Fruit fly (Drosophila melanogaster) whole organism, wandering third instar larva: ENCODE results near the gene Best3.

Experiments used
- CrebA ChIP-seq: fragments of 200-800 bp; sonication (Bioruptor generic); optimal IDR thresholded peaks from 2 replicates; lab custom pipeline; 2016; ENCODE audit warnings: missing biosample characterization, mild to moderate bottlenecking, missing genetic modification characterization, borderline replicate concordance
- Dif ChIP-seq: fragments of 200-275, 200-300 bp; sonication (Bioruptor generic); optimal IDR thresholded peaks from 2 replicates; lab custom pipeline; 2018; ENCODE audit warnings: missing biosample characterization, missing genetic modification characterization; ENCODE audit not compliant: partially characterized antibody
- GATAd ChIP-seq: sonication (Bioruptor generic); optimal IDR thresholded peaks from 2 replicates; lab custom pipeline; 2016; ENCODE audit warnings: missing biosample characterization, missing genetic modification characterization
- HLH106 ChIP-seq: fragments of 200-800 bp; optimal IDR thresholded peaks from 3 replicates; lab custom pipeline; 2019; ENCODE audit warnings: missing biosample characterization, mild to moderate bottlenecking, missing genetic modification characterization, moderate library complexity
- Hnf4 ChIP-seq: fragments of 200-800 bp; sonication (Bioruptor generic); optimal IDR thresholded peaks from 2 replicates; lab custom pipeline; 2016; ENCODE audit warnings: missing biosample characterization, mild to moderate bottlenecking, missing genetic modification characterization
- Hr78 ChIP-seq: fragments of >200 bp; optimal IDR thresholded peaks from 2 replicates; lab custom pipeline; 2017; ENCODE audit warnings: missing biosample characterization, missing genetic modification characterization
- Mio ChIP-seq: sonication (Bioruptor generic); optimal IDR thresholded peaks from 2 replicates; lab custom pipeline; 2016; ENCODE audit warnings: missing biosample characterization, missing genetic modification characterization
- Myc ChIP-seq: fragments of >200 bp; optimal IDR thresholded peaks from 2 replicates; lab custom pipeline; 2017
- OdsH ChIP-seq: fragments of 200-800 bp; sonication (Bioruptor generic); optimal IDR thresholded peaks from 2 replicates; lab custom pipeline; 2016; ENCODE audit warnings: missing biosample characterization, mild to moderate bottlenecking, missing genetic modification characterization
- br ChIP-seq: fragments of 200-800 bp; sonication (Bioruptor generic); optimal IDR thresholded peaks from 2 replicates; lab custom pipeline; 2016; ENCODE audit warnings: missing biosample characterization, missing genetic modification characterization
- dl ChIP-seq, 2 experiments: fragments of 175-275, 200-275 bp in 1 of 2; fragments of 200-275 bp in 1 of 2; sonication (Bioruptor generic); optimal IDR thresholded peaks; lab custom pipeline; 2018; ENCODE audit warnings: mild to moderate bottlenecking in 2 of 2, missing biosample characterization in 2 of 2, missing genetic modification characterization in 2 of 2, moderate library complexity in 2 of 2; ENCODE audit not compliant: partially characterized antibody in 2 of 2, insufficient read depth in 1 of 2
- dsf ChIP-seq: sonication (Bioruptor generic); optimal IDR thresholded peaks from 2 replicates; lab custom pipeline; 2016; ENCODE audit warnings: missing biosample characterization, missing genetic modification characterization, borderline replicate concordance
- foxo ChIP-seq, 2 experiments: fragments of 200-800 bp; sonication (Bioruptor generic); optimal IDR thresholded peaks; 2 replicates in 1 of 2; 3 replicates in 1 of 2; lab custom pipeline; 2016 to 2017; ENCODE audit warnings: missing biosample characterization in 2 of 2, missing genetic modification characterization in 2 of 2
- fru ChIP-seq: fragments of 200-800 bp; sonication (Bioruptor generic); optimal IDR thresholded peaks from 3 replicates; lab custom pipeline; 2016; ENCODE audit warnings: missing biosample characterization, mild to moderate bottlenecking, missing genetic modification characterization
- h ChIP-seq: fragments of 200-800 bp; sonication (Bioruptor generic); optimal IDR thresholded peaks from 3 replicates; lab custom pipeline; 2016; ENCODE audit warnings: missing biosample characterization, mild to moderate bottlenecking, missing genetic modification characterization
- jim ChIP-seq: fragments of 175-275, 200-325 bp; sonication (Bioruptor generic); optimal IDR thresholded peaks from 2 replicates; lab custom pipeline; 2016; ENCODE audit warnings: missing biosample characterization, mild to moderate bottlenecking, missing genetic modification characterization
- lola ChIP-seq: fragments of >200 bp; optimal IDR thresholded peaks from 2 replicates; lab custom pipeline; 2017; ENCODE audit warnings: missing biosample characterization, missing genetic modification characterization
- psq ChIP-seq: fragments of 200-800 bp; sonication (Bioruptor generic); optimal IDR thresholded peaks from 3 replicates; lab custom pipeline; 2017; ENCODE audit warnings: missing biosample characterization, mild to moderate bottlenecking, missing genetic modification characterization, moderate library complexity
- rgr ChIP-seq: fragments of 200-800 bp; sonication (Bioruptor generic); optimal IDR thresholded peaks from 3 replicates; lab custom pipeline; 2016; ENCODE audit warnings: missing biosample characterization, mild to moderate bottlenecking, missing genetic modification characterization
- sage ChIP-seq: fragments of 200-800 bp; sonication (Bioruptor generic); optimal IDR thresholded peaks from 2 replicates; lab custom pipeline; 2016; ENCODE audit warnings: missing biosample characterization, mild to moderate bottlenecking, missing genetic modification characterization
- sv ChIP-seq: fragments of 200-800 bp; sonication (Bioruptor generic); optimal IDR thresholded peaks from 3 replicates; lab custom pipeline; 2016; ENCODE audit warnings: missing biosample characterization, missing genetic modification characterization
- tai ChIP-seq: sonication (Bioruptor generic); optimal IDR thresholded peaks from 2 replicates; lab custom pipeline; 2016; ENCODE audit warnings: missing biosample characterization, missing genetic modification characterization
- usp ChIP-seq: fragments of >200 bp; optimal IDR thresholded peaks from 2 replicates; lab custom pipeline; 2017; ENCODE audit warnings: missing biosample characterization, missing genetic modification characterization
- woc ChIP-seq: sonication (Bioruptor generic); optimal IDR thresholded peaks from 2 replicates; lab custom pipeline; 2016; ENCODE audit warnings: missing biosample characterization, mild to moderate bottlenecking, missing genetic modification characterization

The Best3 gene

dm6 chr3L:15252562-15252961 is 50.0 kb downstream of the Best3 start:
- no peak for TF ChIP-seq Myc (lab: Kevin White, UChicago)
- TF ChIP-seq usp (GFP tag; lab: Kevin White, UChicago) = no peak
- TF ChIP-seq GATAd (GFP tag; lab: Kevin White, UChicago) = no peak
- no peak for TF ChIP-seq psq
- no peak for TF ChIP-seq tai (GFP tag; lab: Kevin White, UChicago)
- TF ChIP-seq foxo (GFP tag; optimal IDR thresholded peaks at IDR 0.05; lab: Kevin White, UChicago) = no peak
- TF ChIP-seq OdsH (GFP tag; lab: Kevin White, UChicago) = no peak
- no peak for TF ChIP-seq Mio (GFP tag; lab: Kevin White, UChicago)
- no peak for TF ChIP-seq h (GFP tag; lab: Kevin White, UChicago)
- TF ChIP-seq Hnf4 (GFP tag; lab: Kevin White, UChicago) = no peak
- TF ChIP-seq Hr78 = no peak
- TF ChIP-seq jim (GFP tag; lab: Kevin White, UChicago) = no peak
- no peak for TF ChIP-seq fru (GFP tag; lab: Kevin White, UChicago)
- no peak for TF ChIP-seq dsf (GFP tag; lab: Kevin White, UChicago)
- TF ChIP-seq, all 38 proteins: peak for 0

- TF ChIP-seq Dif (GFP tag; lab: Kevin White, UChicago) = no peak
- no peak for TF ChIP-seq br (GFP tag; lab: Kevin White, UChicago)
- no peak for TF ChIP-seq lola (GFP tag; lab: Kevin White, UChicago)
- TF ChIP-seq woc (GFP tag; lab: Kevin White, UChicago) = no peak
- no peak for TF ChIP-seq fru (GFP tag; lab: Kevin White, UChicago)
- no peak for TF ChIP-seq GATAd (GFP tag; lab: Kevin White, UChicago)
- no peak for TF ChIP-seq dl (GFP tag; optimal IDR thresholded peaks at IDR 0.05; lab: Kevin White, UChicago; ENCODE audit: insufficient read depth in 1 of 2, partially characterized antibody in 2 of 2)
- TF ChIP-seq rgr (GFP tag; lab: Kevin White, UChicago) = no peak
- TF ChIP-seq HLH106 (tag; lab: Kevin White, UChicago) = no peak
- TF ChIP-seq Hr78 = no peak
- no peak for TF ChIP-seq foxo (GFP tag; optimal IDR thresholded peaks at IDR 0.05; lab: Kevin White, UChicago)
- TF ChIP-seq jim (GFP tag; lab: Kevin White, UChicago) = no peak
- TF ChIP-seq OdsH (GFP tag; lab: Kevin White, UChicago) = no peak
- no peak for TF ChIP-seq CrebA (GFP tag; lab: Kevin White, UChicago)
- TF ChIP-seq Myc (lab: Kevin White, UChicago) = no peak
- TF ChIP-seq sv (GFP tag; lab: Kevin White, UChicago) = no peak
- TF ChIP-seq usp (GFP tag; lab: Kevin White, UChicago) = no peak
- TF ChIP-seq Hnf4 (GFP tag; lab: Kevin White, UChicago) = no peak
- TF ChIP-seq sage (GFP tag; lab: Kevin White, UChicago) = no peak
Measured at dm6 chr3L:15251759-15252322, 50.7 kb downstream of the Best3 start.
